Fruit fly (Drosophila melanogaster): ENCODE measurements around the gene RnpS1.

The RnpS1 gene

DNA sequence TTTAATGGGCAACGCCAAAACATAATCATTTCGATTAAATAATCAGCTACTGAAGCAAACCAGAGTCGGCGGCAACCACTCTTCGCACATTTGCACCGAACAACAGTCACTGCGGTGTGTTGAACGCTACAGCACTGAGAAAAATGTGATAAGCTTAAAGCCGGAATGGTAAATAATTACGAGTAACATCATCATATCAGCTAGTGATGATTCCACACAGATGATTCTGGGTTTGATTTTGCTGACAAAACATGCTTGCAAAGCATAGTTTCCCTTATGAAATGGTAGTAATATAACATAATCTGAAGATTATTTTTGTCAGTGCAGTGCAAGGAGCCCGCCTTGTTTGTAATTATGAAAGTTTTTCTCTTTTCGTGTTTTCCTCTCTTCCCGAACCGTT lies 46.3 kb downstream of the RnpS1 start:
- peak; percentile 36; the same call in 1 of the 2 replicates for TF ChIP-seq Xrp1 (GFP tag; IDR thresholded peaks at IDR 0.05)
- TF ChIP-seq bsh (GFP tag; optimal IDR thresholded peaks at IDR 0.05): peak; percentile 67 to 83
- TF ChIP-seq tio (GFP tag; optimal IDR thresholded peaks at IDR 0.05): peak; percentile 29
- TF ChIP-seq CG10979 (tag; optimal IDR thresholded peaks at IDR 0.05): peak; percentile 82
- peak; percentile 28 for TF ChIP-seq CG6813 (GFP tag; optimal IDR thresholded peaks at IDR 0.05)
- TF ChIP-seq slbo (GFP tag; IDR thresholded peaks at IDR 0.05): peak; percentile 8; the same call in 1 of the 2 replicates
- TF ChIP-seq CG31224 (GFP tag; IDR thresholded peaks at IDR 0.05): no peak
- no peak for TF ChIP-seq Doc3 (GFP tag; IDR thresholded peaks at IDR 0.05; ENCODE audit: partially characterized antibody)
- TF ChIP-seq CG30403 (GFP tag; optimal IDR thresholded peaks at IDR 0.05): peak; percentile 44
- TF ChIP-seq caup (GFP tag; optimal IDR thresholded peaks at IDR 0.05; ENCODE audit: severe bottlenecking): no peak
- peak; percentile 55; the same call in 1 of the 3 replicates for TF ChIP-seq dysf (GFP tag; IDR thresholded peaks at IDR 0.05)
- peak; percentile 37 for TF ChIP-seq CG2202 (tag; optimal IDR thresholded peaks at IDR 0.05)
- TF ChIP-seq CG2120 (GFP tag; optimal IDR thresholded peaks at IDR 0.05): no peak
- TF ChIP-seq CG16779 (GFP tag; IDR thresholded peaks at IDR 0.05): no peak
- TF ChIP-seq Hmx (GFP tag; optimal IDR thresholded peaks at IDR 0.05): no peak
- TF ChIP-seq ara (GFP tag; IDR thresholded peaks at IDR 0.05): peak; percentile 59; the same call in 1 of the 2 replicates
- TF ChIP-seq wek (GFP tag; optimal IDR thresholded peaks at IDR 0.05): no peak
- TF ChIP-seq CG7928 (GFP tag; optimal IDR thresholded peaks at IDR 0.05): no peak
- TF ChIP-seq hth (optimal IDR thresholded peaks at IDR 0.05): no peak
- no peak for TF ChIP-seq CG10321 (GFP tag; IDR thresholded peaks at IDR 0.05)
- peak; percentile 8 for TF ChIP-seq CG13775 (GFP tag; optimal IDR thresholded peaks at IDR 0.05)
- TF ChIP-seq CG17361 (GFP tag; IDR thresholded peaks at IDR 0.05): 0 out of 3 replicates have a peak, but pooled peaks have one; percentile 43
- no peak for TF ChIP-seq ftz-f1 (GFP tag; optimal IDR thresholded peaks at IDR 0.05)
- TF ChIP-seq CG14667 (GFP tag; IDR thresholded peaks at IDR 0.05): no peak
- no peak for TF ChIP-seq gsb (GFP tag; IDR thresholded peaks at IDR 0.05)
- no peak for TF ChIP-seq crc (GFP tag; optimal IDR thresholded peaks at IDR 0.05)
- TF ChIP-seq CG15696 (tag; optimal IDR thresholded peaks at IDR 0.05): peak; percentile 12
- no peak for TF ChIP-seq CG6791 (GFP tag; IDR thresholded peaks at IDR 0.05; ENCODE audit: partially characterized antibody)
- peak; percentile 51 for TF ChIP-seq CG17385 (GFP tag; optimal IDR thresholded peaks at IDR 0.05)
- TF ChIP-seq Optix (GFP tag; IDR thresholded peaks at IDR 0.05): peak; percentile 47; the same call in 1 of the 3 replicates
- TF ChIP-seq zen (tag; optimal IDR thresholded peaks at IDR 0.05): peak; percentile 64
- 0 out of 2 replicates have a peak, but pooled peaks have one; percentile 19 for TF ChIP-seq CG32772 (GFP tag; IDR thresholded peaks at IDR 0.05)
- TF ChIP-seq Ssrp (tag; optimal IDR thresholded peaks at IDR 0.05): peak; percentile 65
- peak; percentile 50 for TF ChIP-seq CG6254 (GFP tag; optimal IDR thresholded peaks at IDR 0.05)
- no peak for TF ChIP-seq btn (GFP tag; optimal IDR thresholded peaks at IDR 0.05)
- no peak for TF ChIP-seq CG6654 (GFP tag; optimal IDR thresholded peaks at IDR 0.05)
- peak; percentile 64 for TF ChIP-seq CG18262 (tag; optimal IDR thresholded peaks at IDR 0.05)
- TF ChIP-seq CG10959 (GFP tag; IDR thresholded peaks at IDR 0.05): no peak
- TF ChIP-seq dmrt99B (tag; optimal IDR thresholded peaks at IDR 0.05): peak; percentile 71
- no peak for TF ChIP-seq psq (GFP tag; optimal IDR thresholded peaks at IDR 0.05)
- TF ChIP-seq CG8089 (GFP tag; optimal IDR thresholded peaks at IDR 0.05): peak; percentile 12
- peak; percentile 46 for TF ChIP-seq CG10462 (GFP tag; optimal IDR thresholded peaks at IDR 0.05)
- peak; percentile 9 for TF ChIP-seq twi (tag; optimal IDR thresholded peaks at IDR 0.05)
- peak; percentile 74 for TF ChIP-seq Blimp-1 (GFP tag; optimal IDR thresholded peaks at IDR 0.05)
- TF ChIP-seq Sox102F (GFP tag; optimal IDR thresholded peaks at IDR 0.05): peak; percentile 77
- no peak for TF ChIP-seq Taf1 (GFP tag; IDR thresholded peaks at IDR 0.05)
- TF ChIP-seq CG4617 (GFP tag; optimal IDR thresholded peaks at IDR 0.05; ENCODE audit: borderline replicate concordance): no peak
- TF ChIP-seq Neu2 (GFP tag; optimal IDR thresholded peaks at IDR 0.05; ENCODE audit: borderline replicate concordance): no peak
- TF ChIP-seq Abd-B (GFP tag; optimal IDR thresholded peaks at IDR 0.05): peak; percentile 38
- TF ChIP-seq ci (GFP tag; IDR thresholded peaks at IDR 0.05): peak; percentile 75; the same call in 2 of the 3 replicates
